Worm (Caenorhabditis elegans): ENCODE results near the gene C15C8.5.

C15C8.5 gene

DNA sequence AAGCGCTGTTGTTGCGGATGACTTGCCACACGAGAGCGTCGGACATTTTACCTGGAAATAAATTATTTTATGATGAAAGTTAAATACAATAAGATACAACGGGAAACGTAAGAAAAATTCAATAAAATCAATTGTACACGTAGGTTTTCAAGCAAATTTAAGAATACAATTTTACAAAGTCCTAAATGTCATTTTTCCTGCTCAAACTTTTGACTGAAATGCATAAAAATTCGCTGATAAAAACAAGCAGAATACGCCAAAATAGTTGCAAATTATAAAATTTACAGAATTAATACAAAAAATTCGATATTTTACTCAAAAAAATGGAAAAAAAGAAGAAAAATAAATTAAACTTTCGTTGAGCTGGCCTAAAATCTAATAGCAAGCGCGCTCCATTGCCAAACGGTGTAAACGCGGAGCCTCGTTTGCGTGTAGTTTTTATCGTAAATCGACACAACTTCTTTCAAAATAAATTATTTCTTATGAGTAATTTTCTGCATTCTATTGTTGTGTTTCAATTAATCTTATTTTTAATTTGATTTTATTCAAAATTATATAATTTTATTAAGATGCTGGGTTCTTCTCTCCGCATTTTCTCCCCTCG lies 19.6 kb upstream of the C15C8.5 start, which contains the start of the genes rpl-28 and mrpl-49:
Gene rpl-28, minus strand, starts transcription at position 51 of the 604 bp plus-strand sequence.
Gene mrpl-49, plus strand, starts transcription at position 570 of the 604 bp plus-strand sequence.
- TF ChIP-seq mab-5 (tag; optimal IDR thresholded peaks at IDR 0.05), result peak; percentile 34
- TF ChIP-seq lin-32 (GFP tag; optimal IDR thresholded peaks at IDR 0.05), result no peak
- peak; percentile 16 for TF ChIP-seq unc-62 (GFP tag; optimal IDR thresholded peaks at IDR 0.05)
- peak; percentile 53 for TF ChIP-seq hlh-1 (tag; optimal IDR thresholded peaks at IDR 0.05)
- TF ChIP-seq elt-1 (tag; optimal IDR thresholded peaks at IDR 0.05; ENCODE audit: borderline replicate concordance, insufficient read depth), result no peak
- peak; percentile 77 for TF ChIP-seq mep-1 (tag; optimal IDR thresholded peaks at IDR 0.05)
- peak; percentile 77 for TF ChIP-seq pha-4 (tag; optimal IDR thresholded peaks at IDR 0.05)
- peak; percentile 75 for TF ChIP-seq ceh-39 (tag; optimal IDR thresholded peaks at IDR 0.05)
- no peak for TF ChIP-seq sem-2 (GFP tag; optimal IDR thresholded peaks at IDR 0.05)
- peak; percentile 28 for TF ChIP-seq cnd-1 (tag; optimal IDR thresholded peaks at IDR 0.05)
- no peak for TF ChIP-seq ztf-11 (tag; optimal IDR thresholded peaks at IDR 0.05)
- peak; percentile 89 for TF ChIP-seq nhr-237 (tag; optimal IDR thresholded peaks at IDR 0.05)
- TF ChIP-seq tbx-8 (GFP tag; optimal IDR thresholded peaks at IDR 0.05), result no peak
- peak; percentile 53 for TF ChIP-seq nhr-2 (tag; optimal IDR thresholded peaks at IDR 0.05)
- TF ChIP-seq lin-13 (tag; optimal IDR thresholded peaks at IDR 0.05), result peak; percentile 86
- TF ChIP-seq ceh-43 (GFP tag; optimal IDR thresholded peaks at IDR 0.05), result no peak
- peak; percentile 87 for TF ChIP-seq lsy-2 (tag; optimal IDR thresholded peaks at IDR 0.05)
- TF ChIP-seq nhr-28 (tag; optimal IDR thresholded peaks at IDR 0.05), result no peak
- peak; percentile 81 for TF ChIP-seq ces-1 (GFP tag; optimal IDR thresholded peaks at IDR 0.05)
- TF ChIP-seq ceh-83 (GFP tag; optimal IDR thresholded peaks at IDR 0.05), result no peak
- TF ChIP-seq nhr-76 (tag; optimal IDR thresholded peaks at IDR 0.05), result no peak

DNA sequence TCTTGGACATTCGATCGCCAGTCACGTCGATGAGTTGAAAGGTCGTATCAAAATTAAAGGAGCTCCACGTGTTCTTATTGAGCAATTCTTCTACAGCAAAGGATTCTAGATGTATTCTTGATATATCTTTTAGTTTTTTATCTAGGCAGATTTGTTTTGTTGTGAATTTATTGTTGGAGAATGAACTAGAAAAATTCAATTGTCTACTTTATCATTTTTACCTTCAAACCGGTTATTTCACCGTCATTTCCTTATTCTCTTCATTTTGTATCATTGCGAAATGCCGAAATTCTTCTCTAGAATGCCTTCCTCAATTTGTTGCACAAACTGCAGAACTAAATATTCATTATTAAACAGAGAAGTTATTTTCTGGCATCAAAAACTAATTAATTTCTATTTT lies 18.6 kb upstream of the C15C8.5 start, which contains the start of gene R11D1.10:
Gene R11D1.10, plus strand, starts transcription at position 301 of the 400 bp plus-strand sequence.
- TF ChIP-seq mep-1 (tag; optimal IDR thresholded peaks at IDR 0.05), result no peak

- TF ChIP-seq ceh-83 (GFP tag; optimal IDR thresholded peaks at IDR 0.05), result no peak
- TF ChIP-seq ztf-11 (tag; optimal IDR thresholded peaks at IDR 0.05), result no peak
- TF ChIP-seq cnd-1 (tag; optimal IDR thresholded peaks at IDR 0.05), result no peak
- no peak for TF ChIP-seq mab-5 (tag; optimal IDR thresholded peaks at IDR 0.05)
- TF ChIP-seq nhr-76 (tag; optimal IDR thresholded peaks at IDR 0.05), result no peak
- TF ChIP-seq lin-32 (GFP tag; optimal IDR thresholded peaks at IDR 0.05), result no peak
- TF ChIP-seq mls-2 (tag; optimal IDR thresholded peaks at IDR 0.05), result no peak
- TF ChIP-seq sptf-1 (tag; optimal IDR thresholded peaks at IDR 0.05), result no peak
- no peak for TF ChIP-seq unc-120 (tag; optimal IDR thresholded peaks at IDR 0.05; ENCODE audit: poor library complexity, severe bottlenecking)
- TF ChIP-seq tbx-8 (GFP tag; optimal IDR thresholded peaks at IDR 0.05), result no peak
- TF ChIP-seq unc-62 (GFP tag; optimal IDR thresholded peaks at IDR 0.05), result no peak
- TF ChIP-seq flh-1 (GFP tag; optimal IDR thresholded peaks at IDR 0.05), result no peak
- no peak for TF ChIP-seq ces-1 (GFP tag; optimal IDR thresholded peaks at IDR 0.05)
- no peak for TF ChIP-seq zip-8 (tag; optimal IDR thresholded peaks at IDR 0.05)
- no peak for TF ChIP-seq nhr-237 (tag; optimal IDR thresholded peaks at IDR 0.05)
- TF ChIP-seq ceh-39 (tag; optimal IDR thresholded peaks at IDR 0.05), result no peak
- TF ChIP-seq pha-4 (tag; optimal IDR thresholded peaks at IDR 0.05), result no peak
Measured at ce11 chrV:12732734-12733133, 15.1 kb upstream of the C15C8.5 start.

- TF ChIP-seq elt-1 (tag; optimal IDR thresholded peaks at IDR 0.05; ENCODE audit: borderline replicate concordance, insufficient read depth), result no peak
- no peak for TF ChIP-seq nhr-237 (tag; optimal IDR thresholded peaks at IDR 0.05)
- no peak for TF ChIP-seq elt-3 (tag; optimal IDR thresholded peaks at IDR 0.05)
- TF ChIP-seq unc-39 (tag; optimal IDR thresholded peaks at IDR 0.05), result no peak
Measured at ce11 chrV:12733465-12734248, 14.2 kb upstream of the C15C8.5 start, which contains the start of the genes dhs-21 and xbx-9. Gene dhs-21, minus strand, starts transcription at chrV:12733645. Gene xbx-9, plus strand, starts transcription at chrV:12734198.

- TF ChIP-seq bed-3 (GFP tag; optimal IDR thresholded peaks at IDR 0.05), result no peak
- TF ChIP-seq elt-3 (tag; optimal IDR thresholded peaks at IDR 0.05), result no peak
- peak; percentile 26 for TF ChIP-seq ham-2 (GFP tag; optimal IDR thresholded peaks at IDR 0.05)
- TF ChIP-seq unc-120 (tag; optimal IDR thresholded peaks at IDR 0.05; ENCODE audit: poor library complexity, severe bottlenecking), result no peak
- TF ChIP-seq lsy-2 (tag; optimal IDR thresholded peaks at IDR 0.05), result no peak
- peak; percentile 32 for TF ChIP-seq zip-8 (tag; optimal IDR thresholded peaks at IDR 0.05)
- TF ChIP-seq ceh-83 (GFP tag; optimal IDR thresholded peaks at IDR 0.05), result no peak
Measured at ce11 chrV:12736166-12736753, 11.5 kb upstream of the C15C8.5 start, which contains the start of gene cky-1. Gene cky-1, plus strand, starts transcription at chrV:12736703.
